Fruit fly (Drosophila melanogaster) whole organism, wandering third instar larva: Measurements from ENCODE around the gene CG15625.

Source experiments
- Abd-B ChIP-seq: fragments of >200 bp; optimal IDR thresholded peaks from 2 replicates; lab custom pipeline; 2017; ENCODE audit warnings: missing biosample characterization, missing genetic modification characterization
- CG32264 ChIP-seq: fragments of 200-800 bp; sonication (Bioruptor generic); optimal IDR thresholded peaks from 2 replicates; lab custom pipeline; 2016; ENCODE audit warnings: missing biosample characterization, missing genetic modification characterization
- Rel ChIP-seq, 2 experiments: fragments of 200-800 bp; sonication (Bioruptor generic) in 1 of 2; optimal IDR thresholded peaks; 2 replicates in 1 of 2; 3 replicates in 1 of 2; lab custom pipeline; 2016 to 2019; ENCODE audit warnings: mild to moderate bottlenecking in 2 of 2, missing biosample characterization in 2 of 2, missing genetic modification characterization in 2 of 2, moderate library complexity in 1 of 2
- foxo ChIP-seq, 2 experiments: fragments of 200-800 bp; sonication (Bioruptor generic); optimal IDR thresholded peaks; 2 replicates in 1 of 2; 3 replicates in 1 of 2; lab custom pipeline; 2016 to 2017; ENCODE audit warnings: missing biosample characterization in 2 of 2, missing genetic modification characterization in 2 of 2
- pan ChIP-seq: fragments of >200 bp; optimal IDR thresholded peaks from 2 replicates; lab custom pipeline; 2017
- psq ChIP-seq: fragments of 200-800 bp; sonication (Bioruptor generic); optimal IDR thresholded peaks from 3 replicates; lab custom pipeline; 2017; ENCODE audit warnings: missing biosample characterization, mild to moderate bottlenecking, missing genetic modification characterization, moderate library complexity
- rgr ChIP-seq: fragments of 200-800 bp; sonication (Bioruptor generic); optimal IDR thresholded peaks from 3 replicates; lab custom pipeline; 2016; ENCODE audit warnings: missing biosample characterization, mild to moderate bottlenecking, missing genetic modification characterization
- sv ChIP-seq: fragments of 200-800 bp; sonication (Bioruptor generic); optimal IDR thresholded peaks from 3 replicates; lab custom pipeline; 2016; ENCODE audit warnings: missing biosample characterization, missing genetic modification characterization
- tai ChIP-seq: sonication (Bioruptor generic); optimal IDR thresholded peaks from 2 replicates; lab custom pipeline; 2016; ENCODE audit warnings: missing biosample characterization, missing genetic modification characterization

- TF ChIP-seq psq (GFP tag; lab: Kevin White, UChicago) (no peak), pan (no peak), tai (GFP tag; lab: Kevin White, UChicago) (no peak), foxo (GFP tag; optimal IDR thresholded peaks at IDR 0.05; lab: Kevin White, UChicago) (no peak), CG32264 (GFP tag; lab: Kevin White, UChicago) (no peak), rgr (no peak), sv (GFP tag; lab: Kevin White, UChicago) (no peak), Abd-B (GFP tag; lab: Kevin White, UChicago) (no peak), Rel (GFP tag; optimal IDR thresholded peaks at IDR 0.05; lab: Kevin White, UChicago) (no peak), Rel (tag; optimal IDR thresholded peaks at IDR 0.05; lab: Kevin White, UChicago) (no peak)
Measured at dm6 chr2L:4903838-4904237, 14.0 kb downstream of the CG15625 start.
